Fruit fly (Drosophila melanogaster) whole organism, embryonic: ENCODE results near the gene CNMaR.
A peak's percentile ranks its signal among the peaks of the same experiment; 100 is the strongest.

Experiments
- Abd-B ChIP-seq: fragments of 200-800 bp; sonication (Bioruptor generic); optimal IDR thresholded peaks from 2 replicates; lab custom pipeline; 2018; ENCODE audit warnings: missing biosample characterization, mild to moderate bottlenecking, missing genetic modification characterization, moderate library complexity
- B-H1 ChIP-seq: fragments of 200-800 bp; sonication (Bioruptor generic); IDR thresholded peaks from 3 replicates; pipeline ENCODE4 v1.3.6; 2022; ENCODE audit warnings: missing biosample characterization, missing genetic modification characterization
- CG11696 ChIP-seq: fragments of 200-800 bp; sonication (Bioruptor generic); IDR thresholded peaks from 2 replicates; pipeline ENCODE4 v1.3.6; 2022; ENCODE audit warnings: missing biosample characterization, missing genetic modification characterization
- CG12104 ChIP-seq: fragments of 200-800 bp; sonication (Bioruptor generic); optimal IDR thresholded peaks from 3 replicates; lab custom pipeline; 2016; ENCODE audit warnings: missing biosample characterization, missing genetic modification characterization
- CG12299 ChIP-seq: fragments of 200-800 bp; sonication (Bioruptor generic); optimal IDR thresholded peaks from 2 replicates; lab custom pipeline; 2018; ENCODE audit warnings: missing biosample characterization, mild to moderate bottlenecking, missing genetic modification characterization
- CG15011 ChIP-seq: fragments of 200-800 bp; sonication (Bioruptor generic); optimal IDR thresholded peaks from 3 replicates; lab custom pipeline; 2018; ENCODE audit warnings: missing biosample characterization, mild to moderate bottlenecking, missing genetic modification characterization
- CG15073 ChIP-seq: fragments of 200-800 bp; sonication (Bioruptor generic); optimal IDR thresholded peaks from 2 replicates; lab custom pipeline; 2016; ENCODE audit warnings: missing biosample characterization, missing genetic modification characterization
- CG15479 ChIP-seq: fragments of 200-800 bp; sonication (Bioruptor generic); optimal IDR thresholded peaks from 3 replicates; lab custom pipeline; 2019; ENCODE audit warnings: missing biosample characterization, mild to moderate bottlenecking, missing genetic modification characterization, moderate library complexity
- CG15514 ChIP-seq: fragments of 200-800 bp; sonication (Bioruptor generic); optimal IDR thresholded peaks from 3 replicates; lab custom pipeline; 2017; ENCODE audit warnings: missing biosample characterization, missing genetic modification characterization, mild to moderate bottlenecking, moderate library complexity, missing genetic modification reagents
- CG1603 ChIP-seq: fragments of 200-800 bp; sonication (Bioruptor generic); optimal IDR thresholded peaks from 2 replicates; lab custom pipeline; 2019; ENCODE audit warnings: missing biosample characterization, mild to moderate bottlenecking, missing genetic modification characterization, moderate library complexity
- CG17186 ChIP-seq: fragments of 200-800 bp; sonication (Bioruptor generic); optimal IDR thresholded peaks from 3 replicates; lab custom pipeline; 2017; ENCODE audit warnings: missing biosample characterization, missing genetic modification reagents, missing genetic modification characterization
- CG18262 ChIP-seq: fragments of 200-800 bp; optimal IDR thresholded peaks from 3 replicates; lab custom pipeline; 2019; ENCODE audit warnings: missing biosample characterization, mild to moderate bottlenecking, missing genetic modification characterization, moderate library complexity
- CG2712 ChIP-seq: fragments of 200-800 bp; optimal IDR thresholded peaks from 3 replicates; lab custom pipeline; 2019; ENCODE audit warnings: missing biosample characterization, mild to moderate bottlenecking, missing genetic modification characterization, moderate library complexity
- CG32767 ChIP-seq: fragments of 200-800 bp; sonication (Bioruptor generic); IDR thresholded peaks from 2 replicates; pipeline ENCODE4 v1.3.6; 2022; ENCODE audit warnings: missing biosample characterization, missing genetic modification characterization
- CG3838 ChIP-seq: fragments of 200-800 bp; sonication (Bioruptor generic); optimal IDR thresholded peaks from 3 replicates; lab custom pipeline; 2016; ENCODE audit warnings: missing biosample characterization, missing genetic modification characterization
- CG4404 ChIP-seq: fragments of 200-800 bp; sonication (Bioruptor generic); IDR thresholded peaks from 2 replicates; pipeline ENCODE4 v1.3.6; 2022; ENCODE audit warnings: missing biosample characterization, missing genetic modification characterization
- CG4854 ChIP-seq: fragments of 200-800 bp; sonication (Bioruptor generic); optimal IDR thresholded peaks from 2 replicates; lab custom pipeline; 2016; ENCODE audit warnings: missing biosample characterization, missing genetic modification characterization, inconsistent platforms
- CG6272 ChIP-seq: fragments of 200-800 bp; sonication (Bioruptor generic); IDR thresholded peaks from 2 replicates; pipeline ENCODE4 v1.3.6; 2022; ENCODE audit warnings: missing biosample characterization, missing genetic modification characterization
- CG7839 ChIP-seq: fragments of 200-800 bp; sonication (Bioruptor generic); optimal IDR thresholded peaks from 3 replicates; lab custom pipeline; 2018; ENCODE audit warnings: missing biosample characterization, mild to moderate bottlenecking, missing genetic modification characterization, moderate library complexity
- CG8290 ChIP-seq, 3 experiments: fragments of 200-800 bp; sonication (Bioruptor generic); optimal IDR thresholded peaks; 2 replicates each; lab custom pipeline; 2016 to 2019; ENCODE audit warnings: missing biosample characterization in 3 of 3, missing genetic modification characterization in 3 of 3, mild to moderate bottlenecking in 2 of 3, moderate library complexity in 1 of 3
- CG9609 ChIP-seq: fragments of 200-800 bp; sonication (Bioruptor generic); optimal IDR thresholded peaks from 3 replicates; lab custom pipeline; 2016; ENCODE audit warnings: missing biosample characterization, missing genetic modification characterization
- CG9727 ChIP-seq: fragments of 200-800 bp; sonication (Bioruptor generic); optimal IDR thresholded peaks from 3 replicates; lab custom pipeline; 2017; ENCODE audit warnings: missing biosample characterization, mild to moderate bottlenecking, missing genetic modification characterization
- CG9876 ChIP-seq: fragments of 200-800 bp; sonication (Bioruptor generic); optimal IDR thresholded peaks from 2 replicates; lab custom pipeline; 2016; ENCODE audit warnings: missing biosample characterization, missing genetic modification characterization
- Dip2 ChIP-seq: fragments of 200-800 bp; sonication (Bioruptor generic); IDR thresholded peaks from 2 replicates; pipeline ENCODE4 v1.3.6; 2022; ENCODE audit warnings: missing biosample characterization, missing genetic modification characterization
- Gug ChIP-seq: fragments of 200-800 bp; sonication (Bioruptor generic); IDR thresholded peaks from 4 replicates; pipeline ENCODE4 v1.3.6; 2022; ENCODE audit warnings: missing biosample characterization, missing genetic modification characterization
- HLH4C ChIP-seq: fragments of 200-800 bp; sonication (Bioruptor generic); IDR thresholded peaks from 3 replicates; pipeline ENCODE4 v1.3.6; 2022; ENCODE audit warnings: missing biosample characterization, missing genetic modification characterization; ENCODE audit not compliant: partially characterized antibody
- Ptx1 ChIP-seq: fragments of 200-800 bp; sonication (Bioruptor generic); IDR thresholded peaks from 2 replicates; pipeline ENCODE4 v1.3.6; 2022; ENCODE audit warnings: missing biosample characterization, missing genetic modification characterization
- TFAM ChIP-seq: fragments of 200-800 bp; sonication (Bioruptor generic); optimal IDR thresholded peaks from 2 replicates; lab custom pipeline; 2017; ENCODE audit warnings: missing biosample characterization, missing genetic modification characterization, inconsistent platforms
- ap ChIP-seq: fragments of 200-800 bp; sonication (Bioruptor generic); IDR thresholded peaks from 2 replicates; pipeline ENCODE4 v1.3.6; 2022; ENCODE audit warnings: missing biosample characterization, missing genetic modification characterization
- danr ChIP-seq: fragments of 200-800 bp; sonication (Bioruptor generic); IDR thresholded peaks from 2 replicates; pipeline ENCODE4 v1.3.6; 2022; ENCODE audit warnings: missing biosample characterization, missing genetic modification characterization
- disco-r ChIP-seq: fragments of 200-800 bp; sonication (Bioruptor generic); optimal IDR thresholded peaks from 2 replicates; lab custom pipeline; 2016; ENCODE audit warnings: missing biosample characterization, missing genetic modification characterization
- ewg ChIP-seq: fragments of 200-800 bp; sonication (Bioruptor generic); optimal IDR thresholded peaks from 3 replicates; lab custom pipeline; 2017; ENCODE audit warnings: mild to moderate bottlenecking, missing biosample characterization, missing genetic modification reagents, missing genetic modification characterization
- eyg ChIP-seq: fragments of 200-800 bp; sonication (Bioruptor generic); optimal IDR thresholded peaks from 3 replicates; lab custom pipeline; 2016; ENCODE audit warnings: missing biosample characterization, missing genetic modification characterization
- fru ChIP-seq: fragments of >200 bp; optimal IDR thresholded peaks from 2 replicates; lab custom pipeline; 2017
- gro ChIP-seq: fragments of 200-800 bp; sonication (Bioruptor generic); optimal IDR thresholded peaks from 2 replicates; lab custom pipeline; 2016; ENCODE audit warnings: missing biosample characterization, missing genetic modification characterization
- lbe ChIP-seq: fragments of 200-800 bp; sonication (Bioruptor generic); optimal IDR thresholded peaks from 2 replicates; lab custom pipeline; 2016; ENCODE audit warnings: missing biosample characterization, mild to moderate bottlenecking, missing genetic modification characterization
- lov ChIP-seq, 2 experiments: fragments of 200-800 bp in 1 of 2; fragments of >200 bp in 1 of 2; sonication (Bioruptor generic) in 1 of 2; IDR thresholded peaks in 1 of 2; optimal IDR thresholded peaks in 1 of 2; 2 replicates in 1 of 2; 3 replicates in 1 of 2; pipeline versions ENCODE4 v1.3.6 to Lab custom; 2017 to 2022; ENCODE audit warnings: missing biosample characterization in 1 of 2, missing genetic modification characterization in 1 of 2
- nerfin-1 ChIP-seq: fragments of 200-800 bp; sonication (Bioruptor generic); optimal IDR thresholded peaks from 3 replicates; lab custom pipeline; 2019; ENCODE audit warnings: missing biosample characterization, mild to moderate bottlenecking, missing genetic modification characterization, moderate library complexity
- pan ChIP-seq, 4 experiments: fragments of >200 bp in 3 of 4; fragments of 200-800 bp in 1 of 4; sonication (Bioruptor generic) in 1 of 4; optimal IDR thresholded peaks in 3 of 4; IDR thresholded peaks in 1 of 4; 2 replicates each; pipeline versions ENCODE4 v1.3.6 to Lab custom; 2017 to 2022; ENCODE audit warnings: missing biosample characterization in 2 of 4, missing genetic modification characterization in 2 of 4, mixed read lengths in 1 of 4
- pb ChIP-seq: fragments of 200-800 bp; sonication (Bioruptor generic); optimal IDR thresholded peaks from 3 replicates; lab custom pipeline; 2016; ENCODE audit warnings: missing biosample characterization, missing genetic modification characterization
- peb ChIP-seq: fragments of 200-800 bp; sonication (Bioruptor generic); IDR thresholded peaks from 2 replicates; pipeline ENCODE4 v1.3.6; 2022; ENCODE audit warnings: missing biosample characterization, missing genetic modification characterization
- rib ChIP-seq: fragments of 200-800 bp; sonication (Bioruptor generic); IDR thresholded peaks from 2 replicates; pipeline ENCODE4 v1.3.6; 2022; ENCODE audit warnings: missing biosample characterization, missing genetic modification characterization
- salm ChIP-seq: fragments of 200-800 bp; sonication (Bioruptor generic); optimal IDR thresholded peaks from 2 replicates; lab custom pipeline; 2018; ENCODE audit warnings: missing biosample characterization, mild to moderate bottlenecking, missing genetic modification characterization
- sd ChIP-seq: fragments of 200-800 bp; sonication (Bioruptor generic); optimal IDR thresholded peaks from 3 replicates; lab custom pipeline; 2018; ENCODE audit warnings: missing biosample characterization, mild to moderate bottlenecking, missing genetic modification characterization, moderate library complexity
- seq ChIP-seq: fragments of 200-800 bp; sonication (Bioruptor generic); IDR thresholded peaks from 2 replicates; pipeline ENCODE4 v1.3.6; 2022; ENCODE audit warnings: missing biosample characterization, missing genetic modification characterization
- shn ChIP-seq: fragments of 200-800 bp; sonication (Bioruptor generic); optimal IDR thresholded peaks from 3 replicates; lab custom pipeline; 2016; ENCODE audit warnings: missing biosample characterization, missing genetic modification characterization
- sim ChIP-seq: fragments of 200-800 bp; sonication (Bioruptor generic); IDR thresholded peaks from 2 replicates; pipeline ENCODE4 v1.3.6; 2022; ENCODE audit warnings: missing biosample characterization, missing genetic modification characterization
- tgo ChIP-seq: fragments of 200-800 bp; sonication (Bioruptor generic); IDR thresholded peaks from 3 replicates; pipeline ENCODE4 v1.3.6; 2022; ENCODE audit warnings: missing biosample characterization, missing genetic modification characterization
- trem ChIP-seq: fragments of 200-800 bp; optimal IDR thresholded peaks from 3 replicates; lab custom pipeline; 2019; ENCODE audit warnings: missing biosample characterization, mild to moderate bottlenecking, missing genetic modification characterization, moderate library complexity
- zen2 ChIP-seq: fragments of 200-800 bp; sonication (Bioruptor generic); IDR thresholded peaks from 3 replicates; pipeline ENCODE4 v1.3.6; 2022; ENCODE audit warnings: missing biosample characterization, missing genetic modification characterization; ENCODE audit not compliant: partially characterized antibody
- zf30C ChIP-seq: fragments of 200-800 bp; sonication (Bioruptor generic); optimal IDR thresholded peaks from 3 replicates; lab custom pipeline; 2018; ENCODE audit warnings: missing biosample characterization, mild to moderate bottlenecking, missing genetic modification characterization

Gene CNMaR

DNA sequence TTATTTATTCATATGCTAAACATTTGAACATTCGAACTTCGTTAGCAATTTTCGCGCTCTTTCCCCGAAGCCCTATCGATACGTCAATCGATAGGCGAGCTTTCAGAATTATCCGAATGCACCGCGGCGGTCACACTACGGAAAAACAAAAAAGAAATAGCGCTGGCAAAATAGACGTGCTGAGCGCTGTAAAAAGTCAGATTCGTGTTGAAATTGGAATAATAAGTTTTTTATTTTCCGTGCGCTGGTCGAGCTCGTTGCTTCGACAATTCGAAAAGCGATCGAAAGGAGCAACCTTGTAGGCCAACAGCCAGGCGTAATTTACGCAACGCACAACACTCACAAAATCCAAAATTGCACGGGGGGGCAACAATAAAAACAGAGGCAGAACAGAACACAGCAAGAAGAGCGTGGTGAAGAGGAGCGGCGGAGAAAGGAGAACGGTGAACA is 54.3 kb downstream of the CNMaR start, which contains the start of gene Ubc4 (continued):
- TF ChIP-seq shn (GFP tag; lab: Kevin White, UChicago) (peak; percentile 5), zen2 (GFP tag; lab: Robert Waterston, UW) (peak; percentile 77), sd (tag; lab: Kevin White, UChicago) (no peak), trem (peak; percentile 0), danr (no peak), CG7839 (tag; lab: Kevin White, UChicago) (no peak), tgo (GFP tag; lab: Robert Waterston, UW) (no peak), seq (GFP tag; lab: Robert Waterston, UW) (no peak), lbe (no peak), CG2712 (peak; percentile 15), CG6272 (no peak), peb (GFP tag; lab: Robert Waterston, UW) (no peak), CG9727 (GFP tag; lab: Kevin White, UChicago) (no peak), CG1603 (tag; lab: Kevin White, UChicago) (peak; percentile 56), eyg (GFP tag; lab: Kevin White, UChicago) (no peak), CG32767 (GFP tag; lab: Robert Waterston, UW) (no peak), lov (optimal IDR thresholded peaks at IDR 0.05; lab: Kevin White, UChicago) (no peak), lov (GFP tag; IDR thresholded peaks at IDR 0.05; lab: Robert Waterston, UW) (no peak), Ptx1 (no peak), nerfin-1 (tag; lab: Kevin White, UChicago) (no peak), pb (GFP tag; lab: Kevin White, UChicago) (no peak), gro (peak; percentile 42), disco-r (GFP tag; lab: Kevin White, UChicago) (no peak), Gug (no peak), CG15514 (GFP tag; lab: Kevin White, UChicago) (peak; percentile 53), ewg (no peak), CG12104 (no peak), TFAM (GFP tag; lab: Kevin White, UChicago) (no peak), CG15479 (no peak), CG18262 (no peak), B-H1 (GFP tag; lab: Robert Waterston, UW) (no peak), salm (tag; lab: Kevin White, UChicago) (no peak), CG4404 (GFP tag; lab: Robert Waterston, UW) (no peak), zf30C (GFP tag; lab: Kevin White, UChicago) (no peak), HLH4C (GFP tag; lab: Robert Waterston, UW) (peak; percentile 81), CG9609 (GFP tag; lab: Kevin White, UChicago) (no peak), Abd-B (peak; percentile 5), CG15011 (GFP tag; lab: Kevin White, UChicago) (no peak), CG15073 (GFP tag; lab: Kevin White, UChicago) (no peak), Dip2 (no peak), CG17186 (GFP tag; lab: Kevin White, UChicago) (no peak), CG9876 (GFP tag; lab: Kevin White, UChicago) (no peak), CG12299 (no peak), ap (GFP tag; lab: Robert Waterston, UW) (no peak), pan (optimal IDR thresholded peaks at IDR 0.05; lab: Kevin White, UChicago) (no peak), pan (GFP tag; optimal IDR thresholded peaks at IDR 0.05 in 1 of 2, IDR thresholded peaks at IDR 0.05 in 1 of 2) (no peak), sim (GFP tag; lab: Robert Waterston, UW) (no peak), rib (GFP tag; lab: Robert Waterston, UW) (no peak), fru (lab: Kevin White, UChicago) (no peak), CG4854 (GFP tag; lab: Kevin White, UChicago) (no peak), CG8290 (GFP tag; optimal IDR thresholded peaks at IDR 0.05; lab: Kevin White, UChicago) (no peak), CG8290 (tag; optimal IDR thresholded peaks at IDR 0.05; lab: Kevin White, UChicago) (no peak), CG11696 (GFP tag; lab: Robert Waterston, UW) (no peak), CG3838 (GFP tag; lab: Kevin White, UChicago) (no peak)
